Fruit fly (Drosophila melanogaster) whole organism, embryonic: Measurements from ENCODE around the gene CSN1b.
A peak's percentile ranks its signal among the peaks of the same experiment; 100 is the strongest.

Experiments
- Ada2b ChIP-seq: fragments of 200-800 bp; sonication (Bioruptor generic); IDR thresholded peaks from 2 replicates; pipeline ENCODE4 v1.3.6; 2022; ENCODE audit warnings: missing biosample characterization, missing genetic modification characterization
- Blimp-1 ChIP-seq: fragments of 200-800 bp; sonication (Bioruptor generic); optimal IDR thresholded peaks from 3 replicates; lab custom pipeline; 2018; ENCODE audit warnings: missing biosample characterization, missing genetic modification characterization, mild to moderate bottlenecking, moderate library complexity, missing genetic modification reagents
- BtbVII ChIP-seq: fragments of 200-800 bp; sonication (Bioruptor generic); optimal IDR thresholded peaks from 3 replicates; lab custom pipeline; 2017; ENCODE audit warnings: missing biosample characterization, mild to moderate bottlenecking, missing genetic modification characterization
- CG10366 ChIP-seq: fragments of 200-800 bp; sonication (Bioruptor generic); IDR thresholded peaks from 2 replicates; pipeline ENCODE4 v1.3.6; 2022; ENCODE audit warnings: missing biosample characterization, missing genetic modification characterization
- CG10565 ChIP-seq: fragments of 200-800 bp; sonication (Bioruptor generic); optimal IDR thresholded peaks from 3 replicates; lab custom pipeline; 2016; ENCODE audit warnings: missing biosample characterization, mild to moderate bottlenecking, missing genetic modification characterization
- CG11093 ChIP-seq: fragments of 200-800 bp; sonication (Bioruptor generic); IDR thresholded peaks from 3 replicates; pipeline ENCODE4 v1.3.6; 2022; ENCODE audit warnings: missing biosample characterization, missing genetic modification characterization
- CG11247 ChIP-seq: fragments of 200-800 bp; sonication (Bioruptor generic); IDR thresholded peaks from 2 replicates; pipeline ENCODE4 v1.3.6; 2022; ENCODE audit warnings: missing biosample characterization, missing genetic modification characterization
- CG13296 ChIP-seq: fragments of 200-800 bp; sonication (Bioruptor generic); optimal IDR thresholded peaks from 3 replicates; lab custom pipeline; 2018; ENCODE audit warnings: missing biosample characterization, mild to moderate bottlenecking, missing genetic modification characterization
- CG1603 ChIP-seq: fragments of 200-800 bp; sonication (Bioruptor generic); optimal IDR thresholded peaks from 2 replicates; lab custom pipeline; 2019; ENCODE audit warnings: missing biosample characterization, mild to moderate bottlenecking, missing genetic modification characterization, moderate library complexity
- CG17328 ChIP-seq: fragments of 200-800 bp; sonication (Bioruptor generic); IDR thresholded peaks from 2 replicates; pipeline ENCODE4 v1.3.6; 2022; ENCODE audit warnings: missing biosample characterization, missing genetic modification characterization
- CG18764 ChIP-seq: fragments of 200-800 bp; sonication (Bioruptor generic); optimal IDR thresholded peaks from 3 replicates; lab custom pipeline; 2016; ENCODE audit warnings: missing biosample characterization, missing genetic modification characterization
- CG33557 ChIP-seq: fragments of 200-800 bp; sonication (Bioruptor generic); optimal IDR thresholded peaks from 2 replicates; lab custom pipeline; 2019; ENCODE audit warnings: missing biosample characterization, mild to moderate bottlenecking, missing genetic modification characterization, moderate library complexity
- CG4360 ChIP-seq: fragments of 200-800 bp; sonication (Bioruptor generic); IDR thresholded peaks from 2 replicates; pipeline ENCODE4 v1.3.6; 2022; ENCODE audit warnings: missing biosample characterization, missing genetic modification characterization
- CG4730 ChIP-seq: fragments of 200-800 bp; sonication (Bioruptor generic); IDR thresholded peaks from 2 replicates; pipeline ENCODE4 v1.3.6; 2022; ENCODE audit warnings: missing biosample characterization, missing genetic modification characterization
- CG7372 ChIP-seq: fragments of 200-800 bp; sonication (Bioruptor generic); IDR thresholded peaks from 2 replicates; pipeline ENCODE4 v1.3.6; 2022; ENCODE audit warnings: missing biosample characterization, missing genetic modification characterization
- CG7839 ChIP-seq: fragments of 200-800 bp; sonication (Bioruptor generic); optimal IDR thresholded peaks from 3 replicates; lab custom pipeline; 2018; ENCODE audit warnings: missing biosample characterization, mild to moderate bottlenecking, missing genetic modification characterization, moderate library complexity
- CG9215 ChIP-seq: fragments of 200-800 bp; sonication (Bioruptor generic); IDR thresholded peaks from 2 replicates; pipeline ENCODE4 v1.3.6; 2022; ENCODE audit warnings: missing biosample characterization, missing genetic modification characterization
- CG9437 ChIP-seq: fragments of 200-800 bp; sonication (Bioruptor generic); optimal IDR thresholded peaks from 2 replicates; lab custom pipeline; 2018; ENCODE audit warnings: missing biosample characterization, mild to moderate bottlenecking, missing genetic modification characterization
- CTCF ChIP-seq: fragments of 200-800 bp; sonication (Bioruptor generic); optimal IDR thresholded peaks from 2 replicates; lab custom pipeline; 2017; ENCODE audit warnings: missing biosample characterization, mild to moderate bottlenecking, missing genetic modification characterization, moderate library complexity
- CkIIα-i1 ChIP-seq: fragments of 200-800 bp; sonication (Bioruptor generic); IDR thresholded peaks from 2 replicates; pipeline ENCODE4 v1.3.6; 2022; ENCODE audit warnings: missing biosample characterization, missing genetic modification characterization
- Dfd ChIP-seq, 2 experiments: fragments of >200 bp; optimal IDR thresholded peaks; 2 replicates each; lab custom pipeline; 2017; ENCODE audit warnings: missing biosample characterization in 2 of 2, missing genetic modification characterization in 2 of 2
- Doc2 ChIP-seq: fragments of 200-800 bp; sonication (Bioruptor generic); IDR thresholded peaks from 2 replicates; pipeline ENCODE4 v1.3.6; 2022; ENCODE audit warnings: missing biosample characterization, missing genetic modification characterization
- Dref ChIP-seq: fragments of 200-800 bp; sonication (Bioruptor generic); IDR thresholded peaks from 2 replicates; pipeline ENCODE4 v1.3.6; 2022; ENCODE audit warnings: missing biosample characterization, missing genetic modification characterization
- Drgx ChIP-seq: fragments of 200-800 bp; sonication (Bioruptor generic); IDR thresholded peaks from 2 replicates; pipeline ENCODE4 v1.3.6; 2022; ENCODE audit warnings: missing biosample characterization, missing genetic modification characterization
- Eip74EF ChIP-seq, 2 experiments: fragments of 200-800 bp in 1 of 2; fragments of >200 bp in 1 of 2; sonication (Bioruptor generic) in 1 of 2; optimal IDR thresholded peaks; 2 replicates each; lab custom pipeline; 2017 to 2019; ENCODE audit warnings: missing biosample characterization in 2 of 2, missing genetic modification characterization in 2 of 2, mild to moderate bottlenecking in 1 of 2, moderate library complexity in 1 of 2
- Ets97D ChIP-seq: fragments of 200-800 bp; sonication (Bioruptor generic); optimal IDR thresholded peaks from 3 replicates; lab custom pipeline; 2016; ENCODE audit warnings: missing biosample characterization, missing genetic modification characterization
- HmgZ ChIP-seq: fragments of 200-800 bp; sonication (Bioruptor generic); optimal IDR thresholded peaks from 2 replicates; lab custom pipeline; 2018; ENCODE audit warnings: missing biosample characterization, mild to moderate bottlenecking, missing genetic modification characterization
- Hmr ChIP-seq: fragments of 200-800 bp; sonication (Bioruptor generic); optimal IDR thresholded peaks from 3 replicates; lab custom pipeline; 2017; ENCODE audit warnings: mild to moderate bottlenecking, missing biosample characterization, missing genetic modification reagents, missing genetic modification characterization
- Jarid2 ChIP-seq: fragments of 200-800 bp; sonication (Bioruptor generic); optimal IDR thresholded peaks from 3 replicates; lab custom pipeline; 2017; ENCODE audit warnings: mild to moderate bottlenecking, missing biosample characterization, missing genetic modification reagents, missing genetic modification characterization
- NC2α ChIP-seq: fragments of 200-800 bp; sonication (Bioruptor generic); optimal IDR thresholded peaks from 2 replicates; lab custom pipeline; 2016; ENCODE audit warnings: missing biosample characterization, missing genetic modification characterization
- NfI ChIP-seq: fragments of 200-800 bp; sonication (Bioruptor generic); optimal IDR thresholded peaks from 3 replicates; lab custom pipeline; 2018; ENCODE audit warnings: missing biosample characterization, mild to moderate bottlenecking, missing genetic modification characterization, moderate library complexity
- Opbp ChIP-seq: fragments of 200-800 bp; sonication (Bioruptor generic); IDR thresholded peaks from 3 replicates; pipeline ENCODE4 v1.3.6; 2022; ENCODE audit warnings: missing biosample characterization, missing genetic modification characterization; ENCODE audit not compliant: partially characterized antibody
- Rx ChIP-seq: fragments of 200-800 bp; sonication (Bioruptor generic); IDR thresholded peaks from 2 replicates; pipeline ENCODE4 v1.3.6; 2022; ENCODE audit warnings: missing biosample characterization, missing genetic modification characterization
- abd-A ChIP-seq: fragments of 200-800 bp; sonication (Bioruptor generic); optimal IDR thresholded peaks from 3 replicates; lab custom pipeline; 2019; ENCODE audit warnings: missing biosample characterization, mild to moderate bottlenecking, missing genetic modification characterization, moderate library complexity
- amos ChIP-seq: fragments of 200-800 bp; sonication (Bioruptor generic); IDR thresholded peaks from 2 replicates; pipeline ENCODE4 v1.3.6; 2022; ENCODE audit warnings: missing biosample characterization, missing genetic modification characterization; ENCODE audit not compliant: partially characterized antibody
- az2 ChIP-seq: fragments of 200-800 bp; sonication (Bioruptor generic); optimal IDR thresholded peaks from 3 replicates; lab custom pipeline; 2016; ENCODE audit warnings: missing biosample characterization, missing genetic modification characterization
- bbx ChIP-seq: fragments of 200-800 bp; sonication (Bioruptor generic); IDR thresholded peaks from 2 replicates; pipeline ENCODE4 v1.3.6; 2022; ENCODE audit warnings: missing biosample characterization, missing genetic modification characterization; ENCODE audit not compliant: partially characterized antibody
- br ChIP-seq: fragments of >200 bp; optimal IDR thresholded peaks from 2 replicates; lab custom pipeline; 2017
- chinmo ChIP-seq: fragments of 200-800 bp; sonication (Bioruptor generic); IDR thresholded peaks from 4 replicates; pipeline ENCODE4 v1.3.6; 2022; ENCODE audit warnings: missing biosample characterization, missing genetic modification characterization; ENCODE audit not compliant: partially characterized antibody
- chn ChIP-seq: fragments of 200-800 bp; sonication (Bioruptor generic); optimal IDR thresholded peaks from 2 replicates; lab custom pipeline; 2016; ENCODE audit warnings: missing biosample characterization, missing genetic modification characterization
- ci ChIP-seq: fragments of 200-800 bp; sonication (Bioruptor generic); IDR thresholded peaks from 3 replicates; pipeline ENCODE4 v1.3.6; 2022; ENCODE audit warnings: missing biosample characterization, missing genetic modification characterization
- crp ChIP-seq, 2 experiments: fragments of 200-800 bp; sonication (Bioruptor generic); optimal IDR thresholded peaks; 2 replicates in 1 of 2; 3 replicates in 1 of 2; lab custom pipeline; 2017; ENCODE audit warnings: missing biosample characterization in 2 of 2, missing genetic modification characterization in 2 of 2, mild to moderate bottlenecking in 1 of 2, moderate library complexity in 1 of 2
- exex ChIP-seq: fragments of 200-800 bp; sonication (Bioruptor generic); optimal IDR thresholded peaks from 4 replicates; lab custom pipeline; 2018; ENCODE audit warnings: missing biosample characterization, mild to moderate bottlenecking, missing genetic modification characterization, moderate library complexity
- gt ChIP-seq: fragments of 200-800 bp; sonication (Bioruptor generic); IDR thresholded peaks from 2 replicates; pipeline ENCODE4 v1.3.6; 2022; ENCODE audit warnings: missing biosample characterization, missing genetic modification characterization
- her ChIP-seq: fragments of 200-800 bp; sonication (Bioruptor generic); optimal IDR thresholded peaks from 2 replicates; lab custom pipeline; 2016; ENCODE audit warnings: missing biosample characterization, missing genetic modification characterization
- lmd ChIP-seq: fragments of 200-800 bp; sonication (Bioruptor generic); IDR thresholded peaks from 2 replicates; pipeline ENCODE4 v1.3.6; 2022; ENCODE audit warnings: missing biosample characterization, missing genetic modification characterization
- mld ChIP-seq: fragments of 200-800 bp; sonication (Bioruptor generic); IDR thresholded peaks from 3 replicates; pipeline ENCODE4 v1.3.6; 2022; ENCODE audit warnings: missing biosample characterization, missing genetic modification characterization; ENCODE audit not compliant: partially characterized antibody
- odd ChIP-seq: fragments of 200-800 bp; sonication (Bioruptor generic); optimal IDR thresholded peaks from 2 replicates; lab custom pipeline; 2017; ENCODE audit warnings: missing biosample characterization, mild to moderate bottlenecking, missing genetic modification characterization
- zen ChIP-seq: fragments of 200-800 bp; sonication (Bioruptor generic); optimal IDR thresholded peaks from 3 replicates; lab custom pipeline; 2018; ENCODE audit warnings: missing biosample characterization, mild to moderate bottlenecking, missing genetic modification characterization, moderate library complexity
- zfh1 ChIP-seq: fragments of 200-800 bp; sonication (Bioruptor generic); IDR thresholded peaks from 3 replicates; pipeline ENCODE4 v1.3.6; 2022; ENCODE audit warnings: missing biosample characterization, missing genetic modification characterization
- zfh2 ChIP-seq: fragments of 200-800 bp; sonication (Bioruptor generic); optimal IDR thresholded peaks from 2 replicates; lab custom pipeline; 2016; ENCODE audit warnings: missing biosample characterization, missing genetic modification characterization

Gene CSN1b

DNA sequence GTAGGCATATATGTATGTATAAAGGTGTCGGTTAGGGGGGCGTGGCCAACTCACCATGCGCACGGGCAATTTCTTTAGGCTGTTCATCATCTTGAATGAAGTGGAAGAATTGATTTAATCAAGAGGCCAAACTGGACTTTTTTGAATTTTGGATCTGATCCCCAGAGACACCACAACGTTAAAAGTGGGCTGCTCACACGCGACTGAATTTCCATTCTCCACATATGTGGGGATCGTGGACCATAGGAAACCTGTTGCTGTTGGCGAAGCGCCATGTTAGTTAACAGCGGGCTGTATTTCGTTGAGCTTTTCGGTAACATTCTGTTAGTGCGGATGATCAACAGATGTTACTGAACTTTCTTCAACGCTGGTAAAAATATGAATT, 6.7 kb downstream of the CSN1b start, which contains the start of gene CG3902 (continued):
- TF ChIP-seq CG11247 (GFP tag; lab: Robert Waterston, UW) (0 out of 2 replicates have a peak, but pooled peaks have one; percentile 28), CG7372 (GFP tag; lab: Robert Waterston, UW) (no peak), CG4360 (GFP tag; lab: Robert Waterston, UW) (no peak), CG7839 (tag; lab: Kevin White, UChicago) (no peak), CG11093 (GFP tag; lab: Robert Waterston, UW) (no peak), Dfd (GFP tag; optimal IDR thresholded peaks at IDR 0.05; lab: Kevin White, UChicago) (no peak), br (lab: Kevin White, UChicago) (no peak), CG13296 (peak; percentile 47), BtbVII (GFP tag; lab: Kevin White, UChicago) (peak; percentile 43), her (peak; percentile 24), CG4730 (GFP tag; lab: Robert Waterston, UW) (no peak), mld (GFP tag; lab: Robert Waterston, UW) (0 out of 3 replicates have a peak, but pooled peaks have one; percentile 56), CG18764 (GFP tag; lab: Kevin White, UChicago) (no peak), NfI (GFP tag; lab: Kevin White, UChicago) (peak; percentile 3), Drgx (GFP tag; lab: Robert Waterston, UW) (no peak), CG33557 (GFP tag; lab: Kevin White, UChicago) (no peak), Ets97D (GFP tag; lab: Kevin White, UChicago) (no peak), CTCF (peak; percentile 48), Hmr (peak; percentile 20), HmgZ (peak; percentile 63), exex (no peak), ci (GFP tag; lab: Robert Waterston, UW) (peak; percentile 83; the same call in 2 of the 3 replicates), bbx (GFP tag; lab: Robert Waterston, UW) (peak; percentile 59; the same call in 1 of the 2 replicates), Eip74EF (GFP tag; optimal IDR thresholded peaks at IDR 0.05; lab: Kevin White, UChicago) (peak in 1 of 2 experiments; percentile 19), chn (GFP tag; lab: Kevin White, UChicago) (no peak), zen (tag; lab: Kevin White, UChicago) (no peak), Jarid2 (GFP tag; lab: Kevin White, UChicago) (peak; percentile 89), gt (GFP tag; lab: Robert Waterston, UW) (no peak), CG9215 (GFP tag; lab: Robert Waterston, UW) (no peak), CG17328 (no peak), amos (GFP tag; lab: Robert Waterston, UW) (peak; percentile 43; the same call in 1 of the 2 replicates), zfh1 (GFP tag; lab: Robert Waterston, UW) (0 out of 3 replicates have a peak, but pooled peaks have one; percentile 26), odd (GFP tag; lab: Kevin White, UChicago) (peak; percentile 43), Doc2 (GFP tag; lab: Robert Waterston, UW) (no peak), Ada2b (no peak), Blimp-1 (GFP tag; lab: Kevin White, UChicago) (no peak), CG9437 (GFP tag; lab: Kevin White, UChicago) (no peak), lmd (GFP tag; lab: Robert Waterston, UW) (no peak; the same call in 1 of the 2 replicates), Dref (GFP tag; lab: Robert Waterston, UW) (no peak), CkIIα-i1 (GFP tag; lab: Robert Waterston, UW) (no peak), NC2α (GFP tag; lab: Kevin White, UChicago) (no peak), abd-A (tag; lab: Kevin White, UChicago) (no peak), az2 (GFP tag; lab: Kevin White, UChicago) (no peak), CG1603 (tag; lab: Kevin White, UChicago) (peak; percentile 29), Rx (GFP tag; lab: Robert Waterston, UW) (no peak), CG10565 (GFP tag; lab: Kevin White, UChicago) (no peak), crp (GFP tag; optimal IDR thresholded peaks at IDR 0.05; lab: Kevin White, UChicago) (no peak), Opbp (GFP tag; lab: Robert Waterston, UW) (peak; percentile 66; the same call in 1 of the 3 replicates), chinmo (peak; percentile 89; the same call in 2 of the 4 replicates), zfh2 (GFP tag; lab: Kevin White, UChicago) (no peak), CG10366 (GFP tag; lab: Robert Waterston, UW) (no peak)
